Fruit fly (Drosophila melanogaster): ENCODE measurements around the gene CG17378.

DNA sequence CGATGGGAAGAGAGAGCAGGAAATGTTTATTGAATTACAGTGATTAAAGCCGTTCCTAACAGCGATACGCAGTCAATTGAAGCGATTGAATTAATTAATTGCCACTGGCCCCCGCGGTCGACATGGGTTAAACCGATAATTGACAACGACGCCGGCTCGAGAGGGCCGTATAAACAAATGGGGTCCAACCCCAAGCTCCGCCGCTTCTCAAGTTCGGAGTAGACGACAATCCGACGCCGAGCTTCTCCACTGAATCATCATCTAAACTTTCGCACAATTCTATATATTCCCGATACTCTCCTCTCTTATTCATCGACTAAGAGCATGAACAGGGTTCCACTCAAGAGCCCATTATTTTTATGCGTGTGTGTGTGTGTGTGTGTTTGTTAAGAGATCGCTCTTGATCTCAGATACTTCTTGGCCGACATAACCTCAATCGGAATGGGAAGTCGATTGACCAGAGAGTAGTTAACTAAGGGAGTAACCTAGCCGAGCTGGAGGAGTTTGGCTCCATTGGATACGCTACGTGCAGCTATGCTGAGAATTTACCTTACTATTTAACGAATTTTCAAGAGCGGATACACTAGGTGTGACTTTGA, 18.1 kb downstream of the CG17378 start:
- TF ChIP-seq grn (GFP tag; optimal IDR thresholded peaks at IDR 0.05) = no peak
- no peak for TF ChIP-seq CG14050 (GFP tag; IDR thresholded peaks at IDR 0.05)
- no peak for TF ChIP-seq vnd (GFP tag; IDR thresholded peaks at IDR 0.05; ENCODE audit: partially characterized antibody)
- no peak for TF ChIP-seq Optix (GFP tag; IDR thresholded peaks at IDR 0.05)
- no peak for TF ChIP-seq insv (GFP tag; optimal IDR thresholded peaks at IDR 0.05)
- no peak for TF ChIP-seq CG12391 (tag; optimal IDR thresholded peaks at IDR 0.05)
- TF ChIP-seq ken (GFP tag; IDR thresholded peaks at IDR 0.05) = no peak
- TF ChIP-seq pan (optimal IDR thresholded peaks at IDR 0.05) = no peak
- TF ChIP-seq pan (GFP tag; optimal IDR thresholded peaks at IDR 0.05 in 1 of 2, IDR thresholded peaks at IDR 0.05 in 1 of 2) = no peak
- no peak for TF ChIP-seq dan (GFP tag; IDR thresholded peaks at IDR 0.05)
